Fruit fly (Drosophila melanogaster): ENCODE data around the gene Ubc2.

Ubc2 gene

DNA sequence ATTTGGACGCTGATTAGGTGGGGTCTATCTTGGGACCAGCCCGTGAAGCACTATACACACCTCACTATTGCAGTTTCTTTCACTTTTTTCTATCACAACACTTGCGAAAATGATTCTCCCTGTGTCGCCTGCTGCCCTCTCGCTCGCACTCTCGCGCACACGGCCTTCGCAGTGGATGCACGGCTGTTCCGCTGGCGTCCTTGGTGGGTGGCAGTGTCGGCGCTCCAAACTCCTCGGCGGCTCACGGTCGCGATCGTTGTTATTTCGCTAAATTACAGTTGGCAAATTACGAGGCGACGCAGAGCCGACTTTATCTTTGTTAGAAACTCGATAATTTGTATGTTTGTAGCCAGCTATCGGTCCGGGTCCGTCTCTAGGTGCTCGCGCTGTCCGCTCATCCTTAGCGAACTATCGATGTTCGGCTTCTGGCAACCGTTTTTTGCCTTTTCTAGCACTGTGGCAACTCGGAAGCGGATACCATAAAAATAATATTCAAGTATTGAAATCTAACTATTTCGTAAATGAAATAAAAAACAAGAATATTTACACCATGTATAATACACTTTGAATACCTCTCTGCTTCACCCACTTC is at the start of gene Ubc2 (continued):
- no peak for TF ChIP-seq trh (GFP tag; optimal IDR thresholded peaks at IDR 0.05)
- TF ChIP-seq CG14441 (GFP tag; IDR thresholded peaks at IDR 0.05) = 0 out of 2 replicates have a peak, but pooled peaks have one; percentile 24
- TF ChIP-seq Hey (tag; optimal IDR thresholded peaks at IDR 0.05) = no peak
- no peak for TF ChIP-seq lmd (GFP tag; IDR thresholded peaks at IDR 0.05)
- peak; percentile 15 for TF ChIP-seq Dip3 (GFP tag; optimal IDR thresholded peaks at IDR 0.05)
- no peak for TF ChIP-seq CG12236 (GFP tag; optimal IDR thresholded peaks at IDR 0.05)
- TF ChIP-seq pfk (GFP tag; optimal IDR thresholded peaks at IDR 0.05) = no peak
- TF ChIP-seq gcm2 (GFP tag; optimal IDR thresholded peaks at IDR 0.05) = no peak
- TF ChIP-seq CG2678 (tag; optimal IDR thresholded peaks at IDR 0.05) = no peak
- TF ChIP-seq sens (GFP tag) = peak; percentile 81
- no peak for TF ChIP-seq fd64A (GFP tag; optimal IDR thresholded peaks at IDR 0.05)
- no peak for TF ChIP-seq sr (GFP tag; IDR thresholded peaks at IDR 0.05)
- peak; percentile 47 for TF ChIP-seq CG13624 (GFP tag; optimal IDR thresholded peaks at IDR 0.05)
- TF ChIP-seq CG10267 (tag; optimal IDR thresholded peaks at IDR 0.05) = peak; percentile 55
- 0 out of 3 replicates have a peak, but pooled peaks have one; percentile 23 for TF ChIP-seq ken (GFP tag; IDR thresholded peaks at IDR 0.05)
- TF ChIP-seq da (GFP tag; optimal IDR thresholded peaks at IDR 0.05) = no peak
- peak; percentile 84 for TF ChIP-seq Scr (GFP tag; IDR thresholded peaks at IDR 0.05; ENCODE audit: partially characterized antibody)
- no peak for TF ChIP-seq tll (GFP tag; optimal IDR thresholded peaks at IDR 0.05)
- TF ChIP-seq CG6791 (GFP tag; IDR thresholded peaks at IDR 0.05; ENCODE audit: partially characterized antibody) = peak; percentile 85
- no peak for TF ChIP-seq CG31441 (GFP tag; IDR thresholded peaks at IDR 0.05)
- TF ChIP-seq kay (GFP tag; optimal IDR thresholded peaks at IDR 0.05) = no peak
- 0 out of 4 replicates have a peak, but pooled peaks have one; percentile 7 for TF ChIP-seq chinmo (GFP tag; IDR thresholded peaks at IDR 0.05; ENCODE audit: partially characterized antibody)
- no peak for TF ChIP-seq tup (GFP tag; optimal IDR thresholded peaks at IDR 0.05)
- TF ChIP-seq exex (tag; optimal IDR thresholded peaks at IDR 0.05) = no peak
- TF ChIP-seq bcd (GFP tag; optimal IDR thresholded peaks at IDR 0.05) = no peak
- no peak for TF ChIP-seq psq (GFP tag; optimal IDR thresholded peaks at IDR 0.05)
- no peak for TF ChIP-seq Rx (GFP tag; IDR thresholded peaks at IDR 0.05)
- TF ChIP-seq Camta (GFP tag; optimal IDR thresholded peaks at IDR 0.05) = peak; percentile 12
- TF ChIP-seq E2f2 (GFP tag; IDR thresholded peaks at IDR 0.05) = peak; percentile 79
- TF ChIP-seq CG11085 (GFP tag; IDR thresholded peaks at IDR 0.05) = no peak
- peak; percentile 13 for TF ChIP-seq CG7987 (GFP tag; optimal IDR thresholded peaks at IDR 0.05)
- TF ChIP-seq Xbp1 (GFP tag; optimal IDR thresholded peaks at IDR 0.05) = peak; percentile 46
- TF ChIP-seq Usf (GFP tag; optimal IDR thresholded peaks at IDR 0.05) = no peak
- no peak for TF ChIP-seq CG4360 (GFP tag; IDR thresholded peaks at IDR 0.05)
- TF ChIP-seq oc (tag; optimal IDR thresholded peaks at IDR 0.05) = no peak
- peak; percentile 52 for TF ChIP-seq CG9609 (GFP tag; optimal IDR thresholded peaks at IDR 0.05)
- peak; percentile 34 for TF ChIP-seq Hsf (GFP tag; optimal IDR thresholded peaks at IDR 0.05)
- peak; percentile 93 for TF ChIP-seq MBD-R2 (GFP tag; IDR thresholded peaks at IDR 0.05)
- no peak for TF ChIP-seq gem (tag; optimal IDR thresholded peaks at IDR 0.05)
- no peak for TF ChIP-seq Hand (GFP tag; optimal IDR thresholded peaks at IDR 0.05)
- peak; percentile 87 for TF ChIP-seq Myb (GFP tag; optimal IDR thresholded peaks at IDR 0.05)
- peak; percentile 10 for TF ChIP-seq CG7786 (GFP tag; optimal IDR thresholded peaks at IDR 0.05)
- TF ChIP-seq ftz-f1 (GFP tag; optimal IDR thresholded peaks at IDR 0.05) = peak; percentile 80
- TF ChIP-seq gsb-n (tag; optimal IDR thresholded peaks at IDR 0.05) = no peak
- TF ChIP-seq CG17802 (tag; optimal IDR thresholded peaks at IDR 0.05) = no peak
- TF ChIP-seq pho (GFP tag; optimal IDR thresholded peaks at IDR 0.05) = peak; percentile 46
- TF ChIP-seq Ada2b (GFP tag; IDR thresholded peaks at IDR 0.05) = no peak
- TF ChIP-seq CG8089 (GFP tag; optimal IDR thresholded peaks at IDR 0.05) = no peak
- TF ChIP-seq CG15011 (GFP tag; optimal IDR thresholded peaks at IDR 0.05) = no peak
- no peak for TF ChIP-seq dati (GFP tag; IDR thresholded peaks at IDR 0.05)
- TF ChIP-seq row (GFP tag; IDR thresholded peaks at IDR 0.05) = peak; percentile 57

Measured in whole organism, embryonic.